Worm (Caenorhabditis elegans) whole organism, L4 larva: ENCODE measurements around the gene timm-17B.2.
A peak's percentile ranks its signal among the peaks of the same experiment; 100 is the strongest.
"Not testable (repeated sequence)": the region's sequence is repeated elsewhere in the genome, so short reads cannot be mapped to it uniquely, and the experiment has no call there.

Source experiments
- ctbp-1 ChIP-seq: fragments of 200-800 bp; sonication (Bioruptor generic); IDR thresholded peaks from 2 replicates; pipeline ENCODE4 v1.3.6; 2022; ENCODE audit warnings: missing genetic modification reagents, missing genetic modification characterization, missing compliant biosample characterization
- lin-29 ChIP-seq: fragments of 200-800 bp; sonication (Bioruptor generic); IDR thresholded peaks from 2 replicates; pipeline ENCODE4 v1.3.6; 2022; ENCODE audit warnings: missing genetic modification reagents, missing genetic modification characterization, missing compliant biosample characterization
- nhr-28 ChIP-seq: fragments of 150-350 bp; optimal IDR thresholded peaks from 2 replicates; lab custom pipeline; 2014; ENCODE audit warnings: missing biosample characterization, missing genetic modification characterization
- tra-1 ChIP-seq: fragments of 200-800 bp; sonication (Bioruptor generic); IDR thresholded peaks from 2 replicates; pipeline ENCODE4 v1.3.6; 2022; ENCODE audit warnings: missing genetic modification reagents, missing genetic modification characterization, missing compliant biosample characterization
- unc-39 ChIP-seq: sonication (generic microtip); optimal IDR thresholded peaks from 2 replicates; lab custom pipeline; 2017; ENCODE audit warnings: missing biosample characterization, missing genetic modification characterization
- ztf-11 ChIP-seq: fragments of 150-350 bp; optimal IDR thresholded peaks from 2 replicates; lab custom pipeline; 2014; ENCODE audit warnings: missing biosample characterization, missing genetic modification characterization

DNA sequence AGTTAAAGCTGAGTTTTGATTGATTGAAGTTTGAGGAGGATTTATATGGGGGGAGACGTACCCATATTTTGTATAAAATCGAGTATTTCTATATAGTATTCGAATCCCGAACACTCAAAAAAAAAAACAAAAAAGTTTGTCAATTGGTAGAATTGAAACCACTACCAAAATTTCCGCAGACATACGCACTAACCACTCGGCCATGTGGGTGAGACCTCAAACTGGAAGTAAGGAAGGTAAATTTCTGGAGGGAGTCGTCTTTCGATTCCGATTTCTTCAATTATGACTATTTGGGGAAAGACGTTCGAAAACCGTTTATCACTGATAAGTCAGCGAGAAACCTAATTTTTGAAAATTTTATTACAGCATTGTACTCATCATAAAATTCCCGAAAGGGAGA lies 16.1 kb downstream of the timm-17B.2 start:
- 0 out of 2 replicates have a peak, but pooled peaks have one; percentile 35 for TF ChIP-seq tra-1 (GFP tag; lab: Robert Waterston, UW)
- TF ChIP-seq unc-39 (tag; lab: Kevin White, UChicago); nhr-28 (tag; lab: Kevin White, UChicago); lin-29 (GFP tag; lab: Robert Waterston, UW); ztf-11 (tag; lab: Kevin White, UChicago): not testable (repeated sequence)
- peak; percentile 69 for TF ChIP-seq ctbp-1 (GFP tag; lab: Robert Waterston, UW)
